Fruit fly (Drosophila melanogaster) whole organism, wandering third instar larva: ENCODE data around the gene CG42717.

Source experiments
- Abd-B ChIP-seq: fragments of >200 bp; optimal IDR thresholded peaks from 2 replicates; lab custom pipeline; 2017; ENCODE audit warnings: missing biosample characterization, missing genetic modification characterization
- CG32264 ChIP-seq: fragments of 200-800 bp; sonication (Bioruptor generic); optimal IDR thresholded peaks from 2 replicates; lab custom pipeline; 2016; ENCODE audit warnings: missing biosample characterization, missing genetic modification characterization
- CG9705 ChIP-seq: fragments of 200-800 bp; sonication (Bioruptor generic); optimal IDR thresholded peaks from 2 replicates; lab custom pipeline; 2018; ENCODE audit warnings: missing biosample characterization, mild to moderate bottlenecking, missing genetic modification characterization
- CrebA ChIP-seq: fragments of 200-800 bp; sonication (Bioruptor generic); optimal IDR thresholded peaks from 2 replicates; lab custom pipeline; 2016; ENCODE audit warnings: missing biosample characterization, mild to moderate bottlenecking, missing genetic modification characterization, borderline replicate concordance
- Dfd ChIP-seq: fragments of >200 bp; optimal IDR thresholded peaks from 2 replicates; lab custom pipeline; 2017; ENCODE audit warnings: missing biosample characterization, missing genetic modification characterization
- Dif ChIP-seq: fragments of 200-275, 200-300 bp; sonication (Bioruptor generic); optimal IDR thresholded peaks from 2 replicates; lab custom pipeline; 2018; ENCODE audit warnings: missing biosample characterization, missing genetic modification characterization; ENCODE audit not compliant: partially characterized antibody
- GATAd ChIP-seq: sonication (Bioruptor generic); optimal IDR thresholded peaks from 2 replicates; lab custom pipeline; 2016; ENCODE audit warnings: missing biosample characterization, missing genetic modification characterization
- HLH106 ChIP-seq: fragments of 200-800 bp; optimal IDR thresholded peaks from 3 replicates; lab custom pipeline; 2019; ENCODE audit warnings: missing biosample characterization, mild to moderate bottlenecking, missing genetic modification characterization, moderate library complexity
- Hnf4 ChIP-seq: fragments of 200-800 bp; sonication (Bioruptor generic); optimal IDR thresholded peaks from 2 replicates; lab custom pipeline; 2016; ENCODE audit warnings: missing biosample characterization, mild to moderate bottlenecking, missing genetic modification characterization
- Hr78 ChIP-seq: fragments of >200 bp; optimal IDR thresholded peaks from 2 replicates; lab custom pipeline; 2017; ENCODE audit warnings: missing biosample characterization, missing genetic modification characterization
- Hr83 ChIP-seq: fragments of 200-300 bp; sonication (Bioruptor generic); optimal IDR thresholded peaks from 2 replicates; lab custom pipeline; 2016; ENCODE audit warnings: missing biosample characterization, mild to moderate bottlenecking, missing genetic modification characterization, moderate library complexity; ENCODE audit not compliant: poor library complexity, severe bottlenecking
- Jra ChIP-seq: sonication (Bioruptor generic); optimal IDR thresholded peaks from 2 replicates; lab custom pipeline; 2016; ENCODE audit warnings: missing biosample characterization, missing genetic modification characterization
- Mio ChIP-seq: sonication (Bioruptor generic); optimal IDR thresholded peaks from 2 replicates; lab custom pipeline; 2016; ENCODE audit warnings: missing biosample characterization, missing genetic modification characterization
- Myc ChIP-seq: fragments of >200 bp; optimal IDR thresholded peaks from 2 replicates; lab custom pipeline; 2017
- N ChIP-seq: fragments of >200 bp; optimal IDR thresholded peaks from 2 replicates; lab custom pipeline; 2018; ENCODE audit warnings: missing biosample characterization, missing external identifiers, missing genetic modification characterization
- OdsH ChIP-seq: fragments of 200-800 bp; sonication (Bioruptor generic); optimal IDR thresholded peaks from 2 replicates; lab custom pipeline; 2016; ENCODE audit warnings: missing biosample characterization, mild to moderate bottlenecking, missing genetic modification characterization
- Rel ChIP-seq, 2 experiments: fragments of 200-800 bp; sonication (Bioruptor generic) in 1 of 2; optimal IDR thresholded peaks; 2 replicates in 1 of 2; 3 replicates in 1 of 2; lab custom pipeline; 2016 to 2019; ENCODE audit warnings: mild to moderate bottlenecking in 2 of 2, missing biosample characterization in 2 of 2, missing genetic modification characterization in 2 of 2, moderate library complexity in 1 of 2
- Sp1 ChIP-seq: fragments of 200-800 bp; sonication (Bioruptor generic); optimal IDR thresholded peaks from 3 replicates; lab custom pipeline; 2019; ENCODE audit warnings: missing biosample characterization, mild to moderate bottlenecking, missing genetic modification characterization, moderate library complexity
- Vsx2 ChIP-seq: fragments of 200-300, 225-300 bp; sonication (Bioruptor generic); optimal IDR thresholded peaks from 2 replicates; lab custom pipeline; 2018; ENCODE audit warnings: missing biosample characterization, missing genetic modification characterization; ENCODE audit not compliant: partially characterized antibody
- br ChIP-seq: fragments of 200-800 bp; sonication (Bioruptor generic); optimal IDR thresholded peaks from 2 replicates; lab custom pipeline; 2016; ENCODE audit warnings: missing biosample characterization, missing genetic modification characterization
- brk ChIP-seq: fragments of 200-800 bp; sonication (Bioruptor generic); optimal IDR thresholded peaks from 2 replicates; lab custom pipeline; 2016; ENCODE audit warnings: missing biosample characterization, mild to moderate bottlenecking, missing genetic modification characterization
- dl ChIP-seq, 2 experiments: fragments of 175-275, 200-275 bp in 1 of 2; fragments of 200-275 bp in 1 of 2; sonication (Bioruptor generic); optimal IDR thresholded peaks; lab custom pipeline; 2018; ENCODE audit warnings: mild to moderate bottlenecking in 2 of 2, missing biosample characterization in 2 of 2, missing genetic modification characterization in 2 of 2, moderate library complexity in 2 of 2; ENCODE audit not compliant: partially characterized antibody in 2 of 2, insufficient read depth in 1 of 2
- dmrt93B ChIP-seq: fragments of 200-800 bp; sonication (Bioruptor generic); optimal IDR thresholded peaks from 2 replicates; lab custom pipeline; 2018; ENCODE audit warnings: missing biosample characterization, mild to moderate bottlenecking, missing genetic modification characterization
- dsf ChIP-seq: sonication (Bioruptor generic); optimal IDR thresholded peaks from 2 replicates; lab custom pipeline; 2016; ENCODE audit warnings: missing biosample characterization, missing genetic modification characterization, borderline replicate concordance
- ey ChIP-seq: fragments of 200-800 bp; sonication (Bioruptor generic); optimal IDR thresholded peaks from 2 replicates; lab custom pipeline; 2016; ENCODE audit warnings: missing biosample characterization, missing genetic modification characterization
- foxo ChIP-seq, 2 experiments: fragments of 200-800 bp; sonication (Bioruptor generic); optimal IDR thresholded peaks; 2 replicates in 1 of 2; 3 replicates in 1 of 2; lab custom pipeline; 2016 to 2017; ENCODE audit warnings: missing biosample characterization in 2 of 2, missing genetic modification characterization in 2 of 2
- fru ChIP-seq: fragments of 200-800 bp; sonication (Bioruptor generic); optimal IDR thresholded peaks from 3 replicates; lab custom pipeline; 2016; ENCODE audit warnings: missing biosample characterization, mild to moderate bottlenecking, missing genetic modification characterization
- h ChIP-seq: fragments of 200-800 bp; sonication (Bioruptor generic); optimal IDR thresholded peaks from 3 replicates; lab custom pipeline; 2016; ENCODE audit warnings: missing biosample characterization, mild to moderate bottlenecking, missing genetic modification characterization
- jim ChIP-seq: fragments of 175-275, 200-325 bp; sonication (Bioruptor generic); optimal IDR thresholded peaks from 2 replicates; lab custom pipeline; 2016; ENCODE audit warnings: missing biosample characterization, mild to moderate bottlenecking, missing genetic modification characterization
- lola ChIP-seq: fragments of >200 bp; optimal IDR thresholded peaks from 2 replicates; lab custom pipeline; 2017; ENCODE audit warnings: missing biosample characterization, missing genetic modification characterization
- pan ChIP-seq: fragments of >200 bp; optimal IDR thresholded peaks from 2 replicates; lab custom pipeline; 2017
- psq ChIP-seq: fragments of 200-800 bp; sonication (Bioruptor generic); optimal IDR thresholded peaks from 3 replicates; lab custom pipeline; 2017; ENCODE audit warnings: missing biosample characterization, mild to moderate bottlenecking, missing genetic modification characterization, moderate library complexity
- rgr ChIP-seq: fragments of 200-800 bp; sonication (Bioruptor generic); optimal IDR thresholded peaks from 3 replicates; lab custom pipeline; 2016; ENCODE audit warnings: missing biosample characterization, mild to moderate bottlenecking, missing genetic modification characterization
- sage ChIP-seq: fragments of 200-800 bp; sonication (Bioruptor generic); optimal IDR thresholded peaks from 2 replicates; lab custom pipeline; 2016; ENCODE audit warnings: missing biosample characterization, mild to moderate bottlenecking, missing genetic modification characterization
- sv ChIP-seq: fragments of 200-800 bp; sonication (Bioruptor generic); optimal IDR thresholded peaks from 3 replicates; lab custom pipeline; 2016; ENCODE audit warnings: missing biosample characterization, missing genetic modification characterization
- tai ChIP-seq: sonication (Bioruptor generic); optimal IDR thresholded peaks from 2 replicates; lab custom pipeline; 2016; ENCODE audit warnings: missing biosample characterization, missing genetic modification characterization
- usp ChIP-seq: fragments of >200 bp; optimal IDR thresholded peaks from 2 replicates; lab custom pipeline; 2017; ENCODE audit warnings: missing biosample characterization, missing genetic modification characterization
- woc ChIP-seq: sonication (Bioruptor generic); optimal IDR thresholded peaks from 2 replicates; lab custom pipeline; 2016; ENCODE audit warnings: missing biosample characterization, mild to moderate bottlenecking, missing genetic modification characterization

CG42717 gene

dm6 chr3L:16042640-16043039 lies 9.7 kb upstream of the CG42717 start:
- TF ChIP-seq fru (GFP tag; lab: Kevin White, UChicago): peak; percentile 35
- no peak for TF ChIP-seq woc (GFP tag; lab: Kevin White, UChicago)
- TF ChIP-seq CrebA (GFP tag; lab: Kevin White, UChicago): peak; percentile 25
- no peak for TF ChIP-seq OdsH (GFP tag; lab: Kevin White, UChicago)
- no peak for TF ChIP-seq Rel (GFP tag; optimal IDR thresholded peaks at IDR 0.05; lab: Kevin White, UChicago)
- TF ChIP-seq Rel (tag; optimal IDR thresholded peaks at IDR 0.05; lab: Kevin White, UChicago): no peak
- no peak for TF ChIP-seq CG32264 (GFP tag; lab: Kevin White, UChicago)
- TF ChIP-seq lola (GFP tag; lab: Kevin White, UChicago): no peak
- no peak for TF ChIP-seq tai (GFP tag; lab: Kevin White, UChicago)
- TF ChIP-seq Hr83 (GFP tag; lab: Kevin White, UChicago): peak; percentile 35
- TF ChIP-seq dl (GFP tag; optimal IDR thresholded peaks at IDR 0.05; lab: Kevin White, UChicago; ENCODE audit: insufficient read depth in 1 of 2, partially characterized antibody in 2 of 2): peak in 1 of 2 experiments; percentile 3
- TF ChIP-seq, all 38 proteins: peak for 4

DNA sequence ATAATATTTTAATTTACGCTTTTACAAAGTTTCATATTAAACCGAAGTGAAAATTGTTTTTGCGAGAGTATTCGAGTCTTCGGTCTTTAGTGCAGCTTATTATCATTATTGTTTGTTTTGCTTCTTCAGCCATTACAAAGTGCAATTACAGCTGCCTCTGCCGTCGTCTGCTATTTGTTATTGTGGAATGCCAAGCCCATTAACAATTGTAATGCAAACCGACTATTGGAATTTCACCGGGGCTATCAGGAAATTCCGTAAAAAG lies 9.0 kb upstream of the CG42717 start:
- no peak for TF ChIP-seq jim (GFP tag; lab: Kevin White, UChicago)
- no peak for TF ChIP-seq woc (GFP tag; lab: Kevin White, UChicago)
- TF ChIP-seq, all 38 proteins: peak for 0

- no peak for TF ChIP-seq pan (lab: Kevin White, UChicago)
- TF ChIP-seq OdsH (GFP tag; lab: Kevin White, UChicago): no peak
- no peak for TF ChIP-seq dsf (GFP tag; lab: Kevin White, UChicago)
- peak; percentile 32 for TF ChIP-seq psq (GFP tag; lab: Kevin White, UChicago)
- no peak for TF ChIP-seq foxo (GFP tag; optimal IDR thresholded peaks at IDR 0.05; lab: Kevin White, UChicago)
- no peak for TF ChIP-seq Mio
- no peak for TF ChIP-seq dmrt93B
- TF ChIP-seq tai (GFP tag; lab: Kevin White, UChicago): no peak
- TF ChIP-seq usp (GFP tag; lab: Kevin White, UChicago): no peak
- TF ChIP-seq Hr78 (GFP tag; lab: Kevin White, UChicago): no peak
- TF ChIP-seq br: no peak
- TF ChIP-seq woc (GFP tag; lab: Kevin White, UChicago): peak; percentile 23
- TF ChIP-seq sage (GFP tag; lab: Kevin White, UChicago): no peak
- peak; percentile 16 for TF ChIP-seq fru (GFP tag; lab: Kevin White, UChicago)
- no peak for TF ChIP-seq CG32264 (GFP tag; lab: Kevin White, UChicago)
- no peak for TF ChIP-seq Vsx2 (GFP tag; lab: Kevin White, UChicago)
- no peak for TF ChIP-seq Rel (GFP tag; optimal IDR thresholded peaks at IDR 0.05; lab: Kevin White, UChicago)
- TF ChIP-seq Rel (tag; optimal IDR thresholded peaks at IDR 0.05; lab: Kevin White, UChicago): peak; percentile 46
- TF ChIP-seq Hnf4: peak; percentile 79
- no peak for TF ChIP-seq Jra (GFP tag; lab: Kevin White, UChicago)
- no peak for TF ChIP-seq ey (GFP tag; lab: Kevin White, UChicago)
- TF ChIP-seq Abd-B: no peak
- peak; percentile 51 for TF ChIP-seq Sp1 (GFP tag; lab: Kevin White, UChicago)
- peak; percentile 30 for TF ChIP-seq brk (GFP tag; lab: Kevin White, UChicago)
- TF ChIP-seq N (GFP tag; lab: Kevin White, UChicago): no peak
- no peak for TF ChIP-seq rgr (GFP tag; lab: Kevin White, UChicago)
- no peak for TF ChIP-seq Myc (lab: Kevin White, UChicago)
- no peak for TF ChIP-seq GATAd
- TF ChIP-seq CrebA (GFP tag; lab: Kevin White, UChicago): no peak
- TF ChIP-seq HLH106 (tag; lab: Kevin White, UChicago): no peak
- no peak for TF ChIP-seq h (GFP tag; lab: Kevin White, UChicago)
- no peak for TF ChIP-seq jim (GFP tag; lab: Kevin White, UChicago)
- peak in 1 of 2 experiments; percentile 5 for TF ChIP-seq dl (GFP tag; optimal IDR thresholded peaks at IDR 0.05; lab: Kevin White, UChicago; ENCODE audit: insufficient read depth in 1 of 2, partially characterized antibody in 2 of 2)
- no peak for TF ChIP-seq sv (GFP tag; lab: Kevin White, UChicago)
- peak; percentile 61 for TF ChIP-seq Dif (GFP tag; lab: Kevin White, UChicago)
- no peak for TF ChIP-seq CG9705 (GFP tag; lab: Kevin White, UChicago)
- TF ChIP-seq Hr83 (GFP tag; lab: Kevin White, UChicago): peak; percentile 58
- TF ChIP-seq Dfd (GFP tag; lab: Kevin White, UChicago): no peak
- TF ChIP-seq lola (GFP tag; lab: Kevin White, UChicago): no peak
Observed at dm6 chr3L:16041260-16042079, 8.5 kb upstream of the CG42717 start.
